Fruit fly (Drosophila melanogaster) whole organism, pupa: ENCODE results near the gene CG45413.

Experiments
- CG12605 ChIP-seq: fragments of 200-800 bp; sonication (Bioruptor generic); IDR thresholded peaks from 2 replicates; pipeline ENCODE4 v1.3.6; 2022; ENCODE audit warnings: missing biosample characterization, missing genetic modification characterization
- CG14655 ChIP-seq: fragments of 200-800 bp; sonication (Bioruptor generic); optimal IDR thresholded peaks from 3 replicates; lab custom pipeline; 2017; ENCODE audit warnings: mild to moderate bottlenecking, missing biosample characterization, missing genetic modification reagents, missing genetic modification characterization
- CG17806 ChIP-seq: fragments of 200-800 bp; sonication (Bioruptor generic); optimal IDR thresholded peaks from 2 replicates; lab custom pipeline; 2018; ENCODE audit warnings: missing biosample characterization, mild to moderate bottlenecking, missing genetic modification characterization, moderate library complexity
- CG34367 ChIP-seq: fragments of 200-800 bp; sonication (Bioruptor generic); optimal IDR thresholded peaks from 2 replicates; lab custom pipeline; 2018; ENCODE audit warnings: missing biosample characterization, mild to moderate bottlenecking, missing genetic modification characterization
- CG4496 ChIP-seq: fragments of 200-800 bp; sonication (Bioruptor generic); IDR thresholded peaks from 3 replicates; pipeline ENCODE4 v1.3.6; 2022; ENCODE audit warnings: missing biosample characterization, missing genetic modification characterization
- CG8301 ChIP-seq: fragments of 200-800 bp; sonication (Bioruptor generic); optimal IDR thresholded peaks from 2 replicates; lab custom pipeline; 2018; ENCODE audit warnings: missing biosample characterization, mild to moderate bottlenecking, missing genetic modification characterization
- EcR ChIP-seq: fragments of 200-800 bp; sonication (Bioruptor generic); optimal IDR thresholded peaks from 3 replicates; lab custom pipeline; 2019; ENCODE audit warnings: missing biosample characterization, missing genetic modification characterization, mild to moderate bottlenecking, moderate library complexity, missing genetic modification reagents
- Pif1A ChIP-seq: fragments of 200-800 bp; sonication (Bioruptor generic); optimal IDR thresholded peaks from 3 replicates; lab custom pipeline; 2016; ENCODE audit warnings: missing biosample characterization, missing genetic modification characterization
- Snoo ChIP-seq: fragments of 200-800 bp; sonication (Bioruptor generic); optimal IDR thresholded peaks from 3 replicates; lab custom pipeline; 2017; ENCODE audit warnings: missing biosample characterization, mild to moderate bottlenecking, missing genetic modification characterization, inconsistent platforms
- fd96Ca ChIP-seq: fragments of 200-800 bp; sonication (Bioruptor generic); IDR thresholded peaks from 3 replicates; pipeline ENCODE4 v1.3.6; 2022; ENCODE audit warnings: missing biosample characterization, missing genetic modification characterization
- gl ChIP-seq: fragments of 200-800 bp; sonication (Bioruptor generic); optimal IDR thresholded peaks from 2 replicates; lab custom pipeline; 2018; ENCODE audit warnings: missing biosample characterization, mild to moderate bottlenecking, missing genetic modification characterization
- rn ChIP-seq: fragments of 200-800 bp; sonication (Bioruptor generic); IDR thresholded peaks from 2 replicates; pipeline ENCODE4 v1.3.6; 2022; ENCODE audit warnings: missing biosample characterization, missing genetic modification characterization

- no peak for TF ChIP-seq CG4496 (GFP tag; lab: Robert Waterston, UW)
- no peak for TF ChIP-seq CG14655
- no peak for TF ChIP-seq CG8301 (tag; lab: Kevin White, UChicago)
- no peak for TF ChIP-seq Snoo (tag; lab: Kevin White, UChicago)
- TF ChIP-seq gl, result no peak
- TF ChIP-seq CG12605 (GFP tag; lab: Robert Waterston, UW), result no peak
- no peak for TF ChIP-seq CG17806 (tag; lab: Kevin White, UChicago)
- TF ChIP-seq fd96Ca, result no peak
- no peak for TF ChIP-seq CG34367 (tag; lab: Kevin White, UChicago)
- no peak for TF ChIP-seq Pif1A
- no peak for TF ChIP-seq EcR (GFP tag; lab: Kevin White, UChicago)
- TF ChIP-seq rn, result no peak
These were observed 47.1 kb upstream of the CG45413 start for dm6 chr3L:6978757-6979386.
